Worm (Caenorhabditis elegans): ENCODE measurements around the gene mrpl-37.

- no peak for TF ChIP-seq elt-1 (tag; optimal IDR thresholded peaks at IDR 0.05)
- no peak for TF ChIP-seq nhr-12 (tag; optimal IDR thresholded peaks at IDR 0.05)
- no peak for TF ChIP-seq ceh-9 (tag; optimal IDR thresholded peaks at IDR 0.05)
- no peak for TF ChIP-seq unc-62 (GFP tag; optimal IDR thresholded peaks at IDR 0.05)
- TF ChIP-seq snpc-4 (tag; optimal IDR thresholded peaks at IDR 0.05) = no peak
- TF ChIP-seq fkh-10 (GFP tag; optimal IDR thresholded peaks at IDR 0.05) = no peak
- TF ChIP-seq nhr-23 (tag; optimal IDR thresholded peaks at IDR 0.05) = no peak
- no peak for TF ChIP-seq nhr-77 (tag; optimal IDR thresholded peaks at IDR 0.05)
- no peak for TF ChIP-seq ztf-4 (tag; optimal IDR thresholded peaks at IDR 0.05)
Measured at ce11 chrII:13614516-13614915, 39.6 kb upstream of the mrpl-37 start.

All from whole organism, L3 larva.